Worm (Caenorhabditis elegans): ENCODE data around the gene slc-17.4.

- TF ChIP-seq nhr-11 (tag; optimal IDR thresholded peaks at IDR 0.05) (no peak), zag-1 (tag; optimal IDR thresholded peaks at IDR 0.05) (no peak), blmp-1 (tag; optimal IDR thresholded peaks at IDR 0.05; ENCODE audit: insufficient read depth) (no peak), nhr-237 (tag; optimal IDR thresholded peaks at IDR 0.05) (no peak), unc-62 (GFP tag; optimal IDR thresholded peaks at IDR 0.05) (no peak), mbf-1 (tag; optimal IDR thresholded peaks at IDR 0.05) (no peak), snpc-4 (tag; optimal IDR thresholded peaks at IDR 0.05) (no peak), mab-5 (tag; optimal IDR thresholded peaks at IDR 0.05) (no peak), nhr-12 (tag; optimal IDR thresholded peaks at IDR 0.05) (no peak), ztf-4 (tag; optimal IDR thresholded peaks at IDR 0.05) (no peak), ztf-1 (GFP tag; conservative IDR thresholded peaks at IDR 0.05) (no peak), lin-11 (tag; optimal IDR thresholded peaks at IDR 0.05) (no peak), nhr-77 (tag; optimal IDR thresholded peaks at IDR 0.05) (no peak), gmeb-1 (tag; optimal IDR thresholded peaks at IDR 0.05) (no peak)
Measured at ce11 chrIV:17273602-17274110, 17.9 kb downstream of the slc-17.4 start, which contains the start of gene gln-5.
